Fruit fly (Drosophila melanogaster): ENCODE data around the gene CG15262.

DNA sequence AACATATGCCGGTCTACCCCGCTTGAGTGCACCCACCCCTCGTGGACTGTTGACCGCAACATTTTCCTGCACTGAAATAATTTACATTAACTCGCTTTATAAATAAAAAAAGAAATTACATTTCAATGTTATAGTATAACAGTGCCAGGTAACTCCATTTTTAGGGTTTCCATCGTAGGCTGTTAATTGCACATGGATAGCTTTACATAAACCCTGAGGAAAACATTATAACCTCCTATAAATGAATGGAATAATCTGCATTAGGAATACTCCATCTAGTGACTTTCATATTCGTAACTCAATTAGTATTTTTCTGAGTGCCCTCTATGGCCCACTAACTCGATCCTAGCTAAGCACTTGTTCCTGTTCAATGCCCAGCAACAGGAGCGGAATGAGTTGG is 21.6 kb downstream of the CG15262 start:
- TF ChIP-seq CG11617 (GFP tag; optimal IDR thresholded peaks at IDR 0.05) (no peak), cic (GFP tag; optimal IDR thresholded peaks at IDR 0.05) (no peak), CG7101 (tag; optimal IDR thresholded peaks at IDR 0.05) (no peak), CG7045 (GFP tag; optimal IDR thresholded peaks at IDR 0.05) (no peak), toe (GFP tag; optimal IDR thresholded peaks at IDR 0.05) (no peak), pad (GFP tag; optimal IDR thresholded peaks at IDR 0.05) (no peak), CG14711 (tag; optimal IDR thresholded peaks at IDR 0.05) (no peak), CG5204 (GFP tag; optimal IDR thresholded peaks at IDR 0.05) (no peak), Crg-1 (GFP tag; optimal IDR thresholded peaks at IDR 0.05) (no peak), CG12768 (GFP tag; optimal IDR thresholded peaks at IDR 0.05) (no peak), kay (GFP tag; ENCODE audit: borderline replicate concordance) (no peak), ovo (GFP tag; optimal IDR thresholded peaks at IDR 0.05) (no peak), Hr96 (GFP tag; optimal IDR thresholded peaks at IDR 0.05) (no peak)
